Worm (Caenorhabditis elegans) whole organism, mixed stage, embryonic: ENCODE data around the gene str-28.

Experiments
- elt-1 ChIP-seq: sonication (generic microtip); optimal IDR thresholded peaks from 2 replicates; lab custom pipeline; 2017; ENCODE audit warnings: missing genetic modification characterization, mild to moderate bottlenecking, missing compliant biosample characterization, antibody characterized with exemption, moderate library complexity, borderline replicate concordance; ENCODE audit not compliant: insufficient read depth
- nhr-28 ChIP-seq: fragments of 150-350 bp; optimal IDR thresholded peaks from 2 replicates; lab custom pipeline; 2014; ENCODE audit warnings: missing biosample characterization, missing genetic modification characterization
- tbx-8 ChIP-seq: fragments of 200-800 bp; sonication (Bioruptor generic); optimal IDR thresholded peaks from 2 replicates; lab custom pipeline; 2018; ENCODE audit warnings: mild to moderate bottlenecking, missing genetic modification characterization, moderate library complexity, missing compliant biosample characterization
- unc-62 ChIP-seq: fragments of 150-350 bp; optimal IDR thresholded peaks from 2 replicates; lab custom pipeline; 2014; ENCODE audit warnings: missing biosample characterization, missing genetic modification reagents, missing genetic modification characterization

DNA sequence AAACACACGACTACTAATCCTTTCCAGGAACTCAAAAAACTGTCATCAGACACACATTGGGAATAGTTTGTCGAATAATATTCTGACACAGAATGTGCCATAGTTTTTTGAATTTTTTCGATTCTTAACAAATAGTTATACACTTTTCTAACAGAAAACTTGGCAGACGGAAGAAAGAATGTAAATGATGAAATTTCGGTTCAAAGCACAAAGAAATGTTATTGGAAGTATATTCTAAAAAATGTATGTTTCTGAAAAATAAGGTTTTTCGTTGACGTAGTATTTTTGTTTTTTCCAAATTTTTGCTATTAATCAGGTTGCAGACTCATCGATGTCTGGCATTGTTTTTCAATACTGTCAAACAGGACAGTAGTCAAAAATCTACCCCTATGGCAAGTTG lies 11.8 kb downstream of the str-28 start, which contains the start of gene srh-92:
- TF ChIP-seq nhr-28 (tag; lab: Kevin White, UChicago) (no peak), unc-62 (GFP tag; lab: Kevin White, UChicago) (no peak), tbx-8 (GFP tag; lab: Kevin White, UChicago) (no peak), elt-1 (tag; lab: Kevin White, UChicago) (no peak)
